Fruit fly (Drosophila melanogaster) whole organism, embryonic: ENCODE results near the gene maca.

Experiments
- Ada2b ChIP-seq: fragments of 200-800 bp; sonication (Bioruptor generic); IDR thresholded peaks from 2 replicates; pipeline ENCODE4 v1.3.6; 2022; ENCODE audit warnings: missing biosample characterization, missing genetic modification characterization
- Blimp-1 ChIP-seq: fragments of 200-800 bp; sonication (Bioruptor generic); optimal IDR thresholded peaks from 3 replicates; lab custom pipeline; 2018; ENCODE audit warnings: missing biosample characterization, missing genetic modification characterization, mild to moderate bottlenecking, moderate library complexity, missing genetic modification reagents
- Bteb2 ChIP-seq: fragments of 200-800 bp; sonication (Bioruptor generic); optimal IDR thresholded peaks from 2 replicates; lab custom pipeline; 2016; ENCODE audit warnings: missing biosample characterization, missing genetic modification characterization
- CG10147 ChIP-seq: fragments of 200-800 bp; sonication (Bioruptor generic); optimal IDR thresholded peaks from 2 replicates; lab custom pipeline; 2019; ENCODE audit warnings: missing biosample characterization, mild to moderate bottlenecking, missing genetic modification characterization, moderate library complexity
- CG10209 ChIP-seq: fragments of 200-800 bp; sonication (Bioruptor generic); optimal IDR thresholded peaks from 3 replicates; lab custom pipeline; 2017; ENCODE audit warnings: missing biosample characterization, mild to moderate bottlenecking, missing genetic modification characterization, missing genetic modification reagents
- CG10543 ChIP-seq: fragments of 200-800 bp; sonication (Bioruptor generic); optimal IDR thresholded peaks from 3 replicates; lab custom pipeline; 2017; ENCODE audit warnings: missing biosample characterization, mild to moderate bottlenecking, missing genetic modification characterization, moderate library complexity
- CG10959 ChIP-seq: fragments of 200-800 bp; sonication (Bioruptor generic); IDR thresholded peaks from 2 replicates; pipeline ENCODE4 v1.3.6; 2022; ENCODE audit warnings: missing biosample characterization, missing genetic modification characterization
- CG11560 ChIP-seq: fragments of 200-800 bp; sonication (Bioruptor generic); IDR thresholded peaks from 3 replicates; pipeline ENCODE4 v1.3.6; 2022; ENCODE audit warnings: missing biosample characterization, missing genetic modification characterization
- CG12391 ChIP-seq: fragments of 200-800 bp; sonication (Bioruptor generic); optimal IDR thresholded peaks from 3 replicates; lab custom pipeline; 2018; ENCODE audit warnings: missing biosample characterization, mild to moderate bottlenecking, missing genetic modification characterization, moderate library complexity
- CG12659 ChIP-seq: fragments of 200-800 bp; sonication (Bioruptor generic); optimal IDR thresholded peaks from 3 replicates; lab custom pipeline; 2017; ENCODE audit warnings: mild to moderate bottlenecking, missing biosample characterization, missing genetic modification reagents, missing genetic modification characterization
- CG17829 ChIP-seq: fragments of 200-800 bp; optimal IDR thresholded peaks from 2 replicates; lab custom pipeline; 2019; ENCODE audit warnings: missing biosample characterization, mild to moderate bottlenecking, missing genetic modification characterization, moderate library complexity
- CG31388 ChIP-seq: fragments of 200-800 bp; sonication (Bioruptor generic); optimal IDR thresholded peaks from 2 replicates; lab custom pipeline; 2016; ENCODE audit warnings: missing biosample characterization, missing genetic modification characterization
- CG32772 ChIP-seq: fragments of 200-800 bp; sonication (Bioruptor generic); IDR thresholded peaks from 2 replicates; pipeline ENCODE4 v1.3.6; 2022; ENCODE audit warnings: missing biosample characterization, missing genetic modification characterization
- CG3281 ChIP-seq: fragments of 200-800 bp; sonication (Bioruptor generic); optimal IDR thresholded peaks from 3 replicates; lab custom pipeline; 2017; ENCODE audit warnings: missing biosample characterization, mild to moderate bottlenecking, missing genetic modification characterization
- CG4404 ChIP-seq: fragments of 200-800 bp; sonication (Bioruptor generic); IDR thresholded peaks from 2 replicates; pipeline ENCODE4 v1.3.6; 2022; ENCODE audit warnings: missing biosample characterization, missing genetic modification characterization
- CG4730 ChIP-seq: fragments of 200-800 bp; sonication (Bioruptor generic); IDR thresholded peaks from 2 replicates; pipeline ENCODE4 v1.3.6; 2022; ENCODE audit warnings: missing biosample characterization, missing genetic modification characterization
- CG4854 ChIP-seq: fragments of 200-800 bp; sonication (Bioruptor generic); optimal IDR thresholded peaks from 2 replicates; lab custom pipeline; 2016; ENCODE audit warnings: missing biosample characterization, missing genetic modification characterization, inconsistent platforms
- CG5245 ChIP-seq: fragments of 200-800 bp; sonication (Bioruptor generic); optimal IDR thresholded peaks from 3 replicates; lab custom pipeline; 2016; ENCODE audit warnings: missing biosample characterization, missing genetic modification characterization
- CG6813 ChIP-seq: fragments of 200-800 bp; sonication (Bioruptor generic); optimal IDR thresholded peaks from 2 replicates; lab custom pipeline; 2017; ENCODE audit warnings: missing biosample characterization, missing genetic modification characterization, mild to moderate bottlenecking, moderate library complexity, missing genetic modification reagents
- CG8290 ChIP-seq, 3 experiments: fragments of 200-800 bp; sonication (Bioruptor generic); optimal IDR thresholded peaks; 2 replicates each; lab custom pipeline; 2016 to 2019; ENCODE audit warnings: missing biosample characterization in 3 of 3, missing genetic modification characterization in 3 of 3, mild to moderate bottlenecking in 2 of 3, moderate library complexity in 1 of 3
- CG9215 ChIP-seq: fragments of 200-800 bp; sonication (Bioruptor generic); IDR thresholded peaks from 2 replicates; pipeline ENCODE4 v1.3.6; 2022; ENCODE audit warnings: missing biosample characterization, missing genetic modification characterization
- CG9437 ChIP-seq: fragments of 200-800 bp; sonication (Bioruptor generic); optimal IDR thresholded peaks from 2 replicates; lab custom pipeline; 2018; ENCODE audit warnings: missing biosample characterization, mild to moderate bottlenecking, missing genetic modification characterization
- D ChIP-seq, 2 experiments: fragments of 200-800 bp in 1 of 2; fragments of >200 bp in 1 of 2; sonication (Bioruptor generic) in 1 of 2; optimal IDR thresholded peaks; 2 replicates in 1 of 2; 3 replicates in 1 of 2; lab custom pipeline; 2017; ENCODE audit warnings: mild to moderate bottlenecking in 1 of 2, missing biosample characterization in 1 of 2, missing genetic modification characterization in 1 of 2, missing genetic modification reagents in 1 of 2
- Dbx ChIP-seq: fragments of 200-800 bp; sonication (Bioruptor generic); IDR thresholded peaks from 3 replicates; pipeline ENCODE4 v1.3.6; 2022; ENCODE audit warnings: missing biosample characterization, missing genetic modification characterization
- Ets65A ChIP-seq: fragments of 200-800 bp; sonication (Bioruptor generic); peaks from one replicate; lab custom pipeline; 2016; ENCODE audit warnings: missing biosample characterization, missing genetic modification characterization
- NC2β ChIP-seq: fragments of 200-800 bp; sonication (Bioruptor generic); optimal IDR thresholded peaks from 2 replicates; lab custom pipeline; 2016; ENCODE audit warnings: missing biosample characterization, missing genetic modification characterization
- NK7.1 ChIP-seq: fragments of 200-800 bp; sonication (Bioruptor generic); optimal IDR thresholded peaks from 3 replicates; lab custom pipeline; 2016; ENCODE audit warnings: missing biosample characterization, missing genetic modification characterization
- NfI ChIP-seq: fragments of 200-800 bp; sonication (Bioruptor generic); optimal IDR thresholded peaks from 3 replicates; lab custom pipeline; 2018; ENCODE audit warnings: missing biosample characterization, mild to moderate bottlenecking, missing genetic modification characterization, moderate library complexity
- Oaz ChIP-seq: fragments of 200-800 bp; sonication (Bioruptor generic); IDR thresholded peaks from 2 replicates; pipeline ENCODE4 v1.3.6; 2022; ENCODE audit warnings: missing biosample characterization, missing genetic modification characterization
- Oli ChIP-seq: fragments of 200-800 bp; sonication (Bioruptor generic); optimal IDR thresholded peaks from 2 replicates; lab custom pipeline; 2018; ENCODE audit warnings: missing biosample characterization, mild to moderate bottlenecking, missing genetic modification characterization, moderate library complexity
- Opbp ChIP-seq: fragments of 200-800 bp; sonication (Bioruptor generic); IDR thresholded peaks from 3 replicates; pipeline ENCODE4 v1.3.6; 2022; ENCODE audit warnings: missing biosample characterization, missing genetic modification characterization; ENCODE audit not compliant: partially characterized antibody
- Poxn ChIP-seq: fragments of 200-800 bp; sonication (Bioruptor generic); IDR thresholded peaks from 2 replicates; pipeline ENCODE4 v1.3.6; 2022; ENCODE audit warnings: missing biosample characterization, missing genetic modification characterization
- Side ChIP-seq: fragments of 200-800 bp; sonication (Bioruptor generic); optimal IDR thresholded peaks from 2 replicates; lab custom pipeline; 2016; ENCODE audit warnings: missing biosample characterization, missing genetic modification characterization
- Sox102F ChIP-seq: fragments of 200-800 bp; sonication (Bioruptor generic); optimal IDR thresholded peaks from 2 replicates; lab custom pipeline; 2018; ENCODE audit warnings: missing biosample characterization, mild to moderate bottlenecking, missing genetic modification characterization, moderate library complexity
- Xrp1 ChIP-seq: fragments of 200-800 bp; sonication (Bioruptor generic); IDR thresholded peaks from 2 replicates; pipeline ENCODE4 v1.3.6; 2022; ENCODE audit warnings: missing biosample characterization, missing genetic modification characterization
- bbx ChIP-seq: fragments of 200-800 bp; sonication (Bioruptor generic); IDR thresholded peaks from 2 replicates; pipeline ENCODE4 v1.3.6; 2022; ENCODE audit warnings: missing biosample characterization, missing genetic modification characterization; ENCODE audit not compliant: partially characterized antibody
- da ChIP-seq: fragments of 200-800 bp; sonication (Bioruptor generic); optimal IDR thresholded peaks from 2 replicates; lab custom pipeline; 2016; ENCODE audit warnings: missing biosample characterization, missing genetic modification characterization
- danr ChIP-seq: fragments of 200-800 bp; sonication (Bioruptor generic); IDR thresholded peaks from 2 replicates; pipeline ENCODE4 v1.3.6; 2022; ENCODE audit warnings: missing biosample characterization, missing genetic modification characterization
- ems ChIP-seq: fragments of 200-800 bp; sonication (Bioruptor generic); optimal IDR thresholded peaks from 3 replicates; lab custom pipeline; 2016; ENCODE audit warnings: missing biosample characterization, missing genetic modification characterization
- maf-S ChIP-seq: fragments of 200-800 bp; sonication (Bioruptor generic); optimal IDR thresholded peaks from 2 replicates; lab custom pipeline; 2016; ENCODE audit warnings: missing biosample characterization, missing genetic modification characterization
- peb ChIP-seq: fragments of 200-800 bp; sonication (Bioruptor generic); IDR thresholded peaks from 2 replicates; pipeline ENCODE4 v1.3.6; 2022; ENCODE audit warnings: missing biosample characterization, missing genetic modification characterization
- pho ChIP-seq: fragments of 200-800 bp; sonication (Bioruptor generic); optimal IDR thresholded peaks from 2 replicates; lab custom pipeline; 2016; ENCODE audit warnings: missing biosample characterization, missing genetic modification characterization
- psq ChIP-seq: fragments of 200-800 bp; sonication (Bioruptor generic); optimal IDR thresholded peaks from 2 replicates; lab custom pipeline; 2017; ENCODE audit warnings: missing biosample characterization, missing genetic modification characterization
- pum ChIP-seq: fragments of 200-800 bp; sonication (Bioruptor generic); optimal IDR thresholded peaks from 2 replicates; lab custom pipeline; 2016; ENCODE audit warnings: missing biosample characterization, missing genetic modification characterization
- sens ChIP-seq: fragments of 200-800 bp; sonication (Bioruptor generic); peaks from one replicate; lab custom pipeline; 2016; ENCODE audit warnings: missing biosample characterization, missing genetic modification characterization
- slp2 ChIP-seq: fragments of 200-800 bp; sonication (Bioruptor generic); optimal IDR thresholded peaks from 2 replicates; lab custom pipeline; 2016; ENCODE audit warnings: missing biosample characterization, missing genetic modification characterization
- unpg ChIP-seq: fragments of 200-800 bp; sonication (Bioruptor generic); optimal IDR thresholded peaks from 3 replicates; lab custom pipeline; 2018; ENCODE audit warnings: missing biosample characterization, mild to moderate bottlenecking, missing genetic modification characterization, moderate library complexity
- vvl ChIP-seq: fragments of 200-800 bp; sonication (Bioruptor generic); IDR thresholded peaks from 2 replicates; pipeline ENCODE4 v1.3.6; 2022; ENCODE audit warnings: missing biosample characterization, missing genetic modification characterization
- yki ChIP-seq: fragments of >200 bp; optimal IDR thresholded peaks from 3 replicates; lab custom pipeline; 2018
- zfh2 ChIP-seq: fragments of 200-800 bp; sonication (Bioruptor generic); optimal IDR thresholded peaks from 2 replicates; lab custom pipeline; 2016; ENCODE audit warnings: missing biosample characterization, missing genetic modification characterization

Gene maca

dm6 chr3R:15472753-15473212 lies 21.6 kb upstream of the maca start (continued):
- TF ChIP-seq NfI (GFP tag; lab: Kevin White, UChicago) = peak; percentile 32
- TF ChIP-seq CG10959 (GFP tag; lab: Robert Waterston, UW) = no peak
- peak; percentile 35; the same call in 1 of the 2 replicates for TF ChIP-seq Xrp1 (GFP tag; lab: Robert Waterston, UW)
- peak; percentile 28 for TF ChIP-seq Blimp-1
- TF ChIP-seq sens (GFP tag; lab: Kevin White, UChicago) = peak; percentile 86
- TF ChIP-seq CG32772 = peak; percentile 61
- no peak for TF ChIP-seq pum (GFP tag; lab: Kevin White, UChicago)
- TF ChIP-seq zfh2 (GFP tag; lab: Kevin White, UChicago) = peak; percentile 76
- TF ChIP-seq Side = no peak
- no peak for TF ChIP-seq CG4404 (GFP tag; lab: Robert Waterston, UW)
- peak; percentile 37 for TF ChIP-seq Ada2b (GFP tag; lab: Robert Waterston, UW)
- TF ChIP-seq Dbx (GFP tag; lab: Robert Waterston, UW) = peak; percentile 61; the same call in 2 of the 3 replicates
- TF ChIP-seq vvl (GFP tag; lab: Robert Waterston, UW) = peak; percentile 7; the same call in 1 of the 2 replicates
- TF ChIP-seq Bteb2 = peak; percentile 51
- peak; percentile 8 for TF ChIP-seq NK7.1 (GFP tag; lab: Kevin White, UChicago)
- TF ChIP-seq CG5245 (GFP tag; lab: Kevin White, UChicago) = no peak
- TF ChIP-seq yki (lab: Kevin White, UChicago) = no peak
- peak; percentile 42; the same call in 1 of the 2 replicates for TF ChIP-seq danr
- peak; percentile 72 for TF ChIP-seq CG10147 (GFP tag; lab: Kevin White, UChicago)
- peak; percentile 26 for TF ChIP-seq unpg
- TF ChIP-seq CG6813 (GFP tag; lab: Kevin White, UChicago) = peak; percentile 29
- TF ChIP-seq CG12391 (tag; lab: Kevin White, UChicago) = peak; percentile 32
- TF ChIP-seq CG8290 (GFP tag; optimal IDR thresholded peaks at IDR 0.05; lab: Kevin White, UChicago) = no peak
- peak in 1 of 2 experiments; percentile 45 for TF ChIP-seq CG8290 (tag; optimal IDR thresholded peaks at IDR 0.05; lab: Kevin White, UChicago)
- TF ChIP-seq Poxn = peak; percentile 5; the same call in 1 of the 2 replicates
- TF ChIP-seq psq (GFP tag; lab: Kevin White, UChicago) = no peak
- peak; percentile 65 for TF ChIP-seq Ets65A
- TF ChIP-seq CG17829 (tag; lab: Kevin White, UChicago) = peak; percentile 10
- no peak for TF ChIP-seq da (GFP tag; lab: Kevin White, UChicago)
- peak; percentile 43 for TF ChIP-seq ems (GFP tag; lab: Kevin White, UChicago)
- TF ChIP-seq CG11560 (tag; lab: Robert Waterston, UW) = 0 out of 3 replicates have a peak, but pooled peaks have one; percentile 9
- TF ChIP-seq Sox102F = peak; percentile 46
- no peak for TF ChIP-seq bbx (GFP tag; lab: Robert Waterston, UW)
- no peak for TF ChIP-seq peb (GFP tag; lab: Robert Waterston, UW)
- TF ChIP-seq NC2β = no peak
- TF ChIP-seq maf-S (GFP tag; lab: Kevin White, UChicago) = peak; percentile 3
- peak; percentile 49; the same call in 1 of the 2 replicates for TF ChIP-seq Oaz
- no peak for TF ChIP-seq slp2 (GFP tag; lab: Kevin White, UChicago)
- peak; percentile 33 for TF ChIP-seq CG9437 (GFP tag; lab: Kevin White, UChicago)
- TF ChIP-seq CG3281 = peak; percentile 73
- TF ChIP-seq CG10543 = peak; percentile 15
- peak; percentile 32 for TF ChIP-seq pho (GFP tag; lab: Kevin White, UChicago)
- TF ChIP-seq Opbp (GFP tag; lab: Robert Waterston, UW) = no peak
- TF ChIP-seq Oli (tag; lab: Kevin White, UChicago) = peak; percentile 50
- TF ChIP-seq CG31388 (GFP tag; lab: Kevin White, UChicago) = no peak
- TF ChIP-seq CG10209 (GFP tag; lab: Kevin White, UChicago) = peak; percentile 51
- peak; percentile 25; the same call in 1 of the 2 replicates for TF ChIP-seq CG4730 (GFP tag; lab: Robert Waterston, UW)
- peak; percentile 47 for TF ChIP-seq CG9215
- TF ChIP-seq D (optimal IDR thresholded peaks at IDR 0.05; lab: Kevin White, UChicago) = no peak
- TF ChIP-seq D (GFP tag; optimal IDR thresholded peaks at IDR 0.05; lab: Kevin White, UChicago) = no peak
- peak; percentile 32 for TF ChIP-seq CG12659
- peak; percentile 20 for TF ChIP-seq CG4854 (GFP tag; lab: Kevin White, UChicago)
